Worm (Caenorhabditis elegans) whole organism, late embryonic: ENCODE results near the gene pab-2.

Experiments
- ama-1 ChIP-seq: fragments of 150-350 bp; optimal IDR thresholded peaks from 2 replicates; lab custom pipeline; 2014
- ceh-14 ChIP-seq: sonication (generic microtip); optimal IDR thresholded peaks from 2 replicates; lab custom pipeline; 2016; ENCODE audit warnings: missing genotype, missing genetic modification characterization, missing compliant biosample characterization
- ceh-6 ChIP-seq: fragments of 200-800 bp; sonication (Bioruptor generic); optimal IDR thresholded peaks from 2 replicates; lab custom pipeline; 2018; ENCODE audit warnings: mild to moderate bottlenecking, missing genetic modification characterization, missing compliant biosample characterization
- elt-2 ChIP-seq: sonication (generic microtip); optimal IDR thresholded peaks from 2 replicates; lab custom pipeline; 2016; ENCODE audit warnings: missing genetic modification reagents, missing genetic modification characterization, missing compliant biosample characterization
- tbx-2 ChIP-seq: sonication (generic microtip); optimal IDR thresholded peaks from 2 replicates; lab custom pipeline; 2016; ENCODE audit warnings: missing genetic modification characterization, missing compliant biosample characterization

DNA sequence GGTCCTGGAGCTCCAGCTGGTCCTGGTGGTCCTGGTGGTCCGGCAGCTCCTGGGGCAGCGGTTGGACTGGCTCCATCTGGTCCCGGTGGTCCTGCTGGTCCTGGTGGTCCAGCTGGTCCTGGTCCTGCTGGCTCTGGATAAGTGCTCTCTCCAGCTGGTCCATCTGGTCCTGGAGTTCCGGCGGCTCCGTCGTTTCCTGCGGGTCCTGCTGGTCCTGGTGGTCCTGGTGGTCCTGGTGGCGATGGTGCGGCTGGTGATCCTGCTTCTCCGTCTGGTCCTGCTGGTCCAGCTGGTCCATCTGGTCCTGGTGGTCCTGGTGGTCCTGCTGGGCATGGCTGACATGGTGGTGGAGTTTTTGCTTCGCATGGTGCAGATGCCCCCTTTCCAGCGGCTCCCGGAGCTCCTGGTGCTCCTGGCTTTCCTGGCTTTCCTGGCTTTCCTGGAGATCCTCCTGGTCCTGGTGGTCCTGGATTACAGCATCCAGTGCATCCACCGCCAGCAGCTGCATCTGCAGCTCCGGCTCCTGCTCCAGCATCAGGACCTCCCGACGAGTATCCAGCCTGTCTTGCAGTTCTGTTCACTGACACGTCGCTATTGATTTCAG, 16.9 kb downstream of the pab-2 start:
- no peak for TF ChIP-seq tbx-2 (tag; lab: Kevin White, UChicago)
- TF ChIP-seq ceh-6: no peak
- TF ChIP-seq elt-2 (tag; lab: Kevin White, UChicago): no peak
- TF ChIP-seq ama-1 (lab: Kevin White, UChicago): no peak
- TF ChIP-seq ceh-14: no peak
